Worm (Caenorhabditis elegans) whole organism, L4 larva: Measurements from ENCODE around the gene R11D1.3.
A peak's percentile ranks its signal among the peaks of the same experiment; 100 is the strongest.

ENCODE experiments used
- Y75B8A.6 ChIP-seq: fragments of 200-800 bp; sonication (Bioruptor generic); IDR thresholded peaks from 2 replicates; pipeline ENCODE4 v1.3.6; 2022; ENCODE audit warnings: missing genetic modification reagents, missing genetic modification characterization, missing compliant biosample characterization
- ZK546.5 ChIP-seq, 2 experiments: sonication (generic microtip); optimal IDR thresholded peaks; 2 replicates each; lab custom pipeline; 2017; ENCODE audit warnings: missing biosample characterization in 2 of 2, missing genetic modification characterization in 2 of 2
- aha-1 ChIP-seq: fragments of 150-350 bp; peaks from one replicate; lab custom pipeline; 2014; ENCODE audit warnings: missing biosample characterization, missing genetic modification characterization
- ama-1 ChIP-seq: fragments of 150-350 bp; optimal IDR thresholded peaks from 2 replicates; lab custom pipeline; 2014; ENCODE audit warnings: inconsistent platforms, mixed read lengths
- ceh-32 ChIP-seq: sonication (generic microtip); optimal IDR thresholded peaks from 2 replicates; lab custom pipeline; 2016; ENCODE audit warnings: mild to moderate bottlenecking, missing genetic modification characterization, missing compliant biosample characterization; ENCODE audit not compliant: poor library complexity
- egl-27 ChIP-seq: sonication (generic microtip); optimal IDR thresholded peaks from 3 replicates; lab custom pipeline; 2017; ENCODE audit warnings: missing biosample characterization, missing genetic modification reagents, missing genetic modification characterization
- egl-43 ChIP-seq: fragments of 200-800 bp; sonication (Bioruptor generic); IDR thresholded peaks from 2 replicates; pipeline ENCODE4 v1.3.6; 2022; ENCODE audit warnings: missing genetic modification reagents, missing genetic modification characterization, missing compliant biosample characterization
- fkh-10 ChIP-seq: fragments of 150-350 bp; optimal IDR thresholded peaks from 2 replicates; lab custom pipeline; 2014; ENCODE audit warnings: missing biosample characterization, missing genetic modification reagents, missing genetic modification characterization
- lin-39 ChIP-seq: fragments of 150-350 bp; optimal IDR thresholded peaks from 2 replicates; lab custom pipeline; 2014; ENCODE audit warnings: missing biosample characterization, missing genetic modification reagents, missing genetic modification characterization
- nhr-11 ChIP-seq: fragments of 150-350 bp; optimal IDR thresholded peaks from 2 replicates; lab custom pipeline; 2014; ENCODE audit warnings: missing biosample characterization, missing genetic modification characterization
- nhr-42 ChIP-seq: fragments of 200-800 bp; sonication (Bioruptor generic); IDR thresholded peaks from 2 replicates; pipeline ENCODE4 v1.3.6; 2022; ENCODE audit warnings: missing genetic modification characterization, missing compliant biosample characterization
- snpc-4 ChIP-seq: fragments of 150-350 bp; optimal IDR thresholded peaks from 2 replicates; lab custom pipeline; 2014; ENCODE audit warnings: missing biosample characterization, missing genetic modification characterization
- unc-62 ChIP-seq, 3 experiments: fragments of 150-350 bp in 1 of 3; sonication (generic microtip); optimal IDR thresholded peaks in 2 of 3; peaks in 1 of 3; 1 replicate in 1 of 3; 2 replicates in 2 of 3; lab custom pipeline; 2014 to 2017; ENCODE audit warnings: missing biosample characterization in 3 of 3, missing genetic modification characterization in 3 of 3, missing genetic modification reagents in 3 of 3, missing genotype in 1 of 3
- zag-1 ChIP-seq: fragments of 150-350 bp; optimal IDR thresholded peaks from 2 replicates; lab custom pipeline; 2014; ENCODE audit warnings: missing biosample characterization, missing genetic modification characterization

DNA sequence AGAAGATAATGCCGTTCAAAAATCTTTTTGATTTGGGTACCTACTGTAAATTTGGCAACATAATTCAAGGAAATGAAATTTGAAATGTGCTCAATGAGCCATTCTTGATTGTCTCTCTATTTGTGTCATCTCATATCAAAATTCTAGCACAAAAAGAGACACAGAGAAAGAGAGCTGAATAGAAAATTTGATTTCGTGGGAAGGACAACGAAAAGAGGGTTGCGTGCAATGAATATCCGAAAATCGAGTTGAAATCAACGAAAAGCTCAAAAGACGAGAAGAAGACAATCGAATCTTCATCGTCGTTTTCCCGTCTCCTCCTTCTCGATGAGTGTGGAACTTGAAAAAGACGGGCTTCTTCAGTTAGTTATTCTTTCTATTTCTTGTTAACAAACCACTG is 36.0 kb upstream of the R11D1.3 start, which contains the start of gene C15C8.5:
- no peak for TF ChIP-seq Y75B8A.6 (GFP tag; lab: Robert Waterston, UW)
- no peak for TF ChIP-seq egl-27 (tag; lab: Kevin White, UChicago)
- no peak for TF ChIP-seq zag-1 (tag; lab: Kevin White, UChicago)
- peak; percentile 97 for TF ChIP-seq fkh-10 (GFP tag; lab: Kevin White, UChicago)
- no peak for TF ChIP-seq nhr-11
- TF ChIP-seq aha-1, result no peak
- TF ChIP-seq ZK546.5 (tag; optimal IDR thresholded peaks at IDR 0.05; lab: Kevin White, UChicago), result no peak
- TF ChIP-seq nhr-42, result no peak
- no peak for TF ChIP-seq unc-62 (GFP tag; optimal IDR thresholded peaks at IDR 0.05 in 1 of 2; lab: Kevin White, UChicago)
- TF ChIP-seq unc-62 (tag; optimal IDR thresholded peaks at IDR 0.05; lab: Kevin White, UChicago), result no peak
- no peak for TF ChIP-seq ama-1 (lab: Kevin White, UChicago)
- no peak for TF ChIP-seq snpc-4 (tag; lab: Kevin White, UChicago)
- TF ChIP-seq lin-39 (tag; lab: Kevin White, UChicago), result no peak
- no peak for TF ChIP-seq ceh-32 (tag; lab: Kevin White, UChicago)
- no peak for TF ChIP-seq egl-43 (GFP tag; lab: Robert Waterston, UW)
